Fruit fly (Drosophila melanogaster): ENCODE data around the gene CG33725.
A peak's percentile ranks its signal among the peaks of the same experiment; 100 is the strongest.

Gene CG33725

DNA sequence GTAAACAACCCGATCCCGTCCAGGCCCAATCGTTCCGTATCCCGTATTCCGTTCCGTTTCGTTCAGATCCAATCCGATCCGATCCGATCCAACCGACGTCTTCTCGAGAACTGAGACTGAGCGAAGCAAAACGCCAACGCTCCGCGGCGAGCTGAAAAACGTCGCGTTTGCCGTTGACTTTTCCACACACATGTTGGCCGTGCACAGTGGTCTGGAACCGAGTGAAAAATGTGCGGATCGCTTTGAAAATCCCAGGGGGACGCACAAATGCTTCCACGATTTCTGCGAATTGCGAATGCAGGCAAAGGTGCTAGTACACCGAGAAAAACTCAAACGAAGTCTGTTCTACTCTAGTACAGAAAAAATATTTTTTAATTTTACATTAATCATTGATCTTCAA lies 2.5 kb downstream of the CG33725 start, which contains the start of gene CG10663 (continued):
- peak; percentile 41; the same call in 1 of the 2 replicates for TF ChIP-seq Bgb (GFP tag; IDR thresholded peaks at IDR 0.05; ENCODE audit: partially characterized antibody)
- no peak for TF ChIP-seq sug (tag; optimal IDR thresholded peaks at IDR 0.05)
- TF ChIP-seq NK7.1 (GFP tag; optimal IDR thresholded peaks at IDR 0.05): no peak
- peak; percentile 8 for TF ChIP-seq eyg (GFP tag; optimal IDR thresholded peaks at IDR 0.05)
- TF ChIP-seq MBD-R2 (GFP tag; IDR thresholded peaks at IDR 0.05): 0 out of 2 replicates have a peak, but pooled peaks have one; percentile 10
- peak; percentile 9 for TF ChIP-seq CG2678 (tag; optimal IDR thresholded peaks at IDR 0.05)
- no peak for TF ChIP-seq D19B (GFP tag; optimal IDR thresholded peaks at IDR 0.05)
- TF ChIP-seq CG1024 (GFP tag; IDR thresholded peaks at IDR 0.05): 0 out of 2 replicates have a peak, but pooled peaks have one; percentile 16
- no peak for TF ChIP-seq aop (GFP tag; IDR thresholded peaks at IDR 0.05)
- no peak for TF ChIP-seq zen (tag; optimal IDR thresholded peaks at IDR 0.05)
- TF ChIP-seq her (GFP tag; optimal IDR thresholded peaks at IDR 0.05): no peak
- TF ChIP-seq zen2 (GFP tag; IDR thresholded peaks at IDR 0.05; ENCODE audit: partially characterized antibody): 0 out of 3 replicates have a peak, but pooled peaks have one; percentile 23
- TF ChIP-seq fd102C (GFP tag; optimal IDR thresholded peaks at IDR 0.05): no peak
- TF ChIP-seq Stat92E (GFP tag; optimal IDR thresholded peaks at IDR 0.05): peak in 1 of 3 experiments; percentile 32
- no peak for TF ChIP-seq CG8478 (optimal IDR thresholded peaks at IDR 0.05)
- TF ChIP-seq CG5245 (GFP tag; optimal IDR thresholded peaks at IDR 0.05): no peak
- TF ChIP-seq CG33557 (GFP tag; optimal IDR thresholded peaks at IDR 0.05): no peak
- TF ChIP-seq Hr51 (GFP tag; optimal IDR thresholded peaks at IDR 0.05): no peak
- no peak for TF ChIP-seq mirr (GFP tag; optimal IDR thresholded peaks at IDR 0.05)
- no peak for TF ChIP-seq Scr (GFP tag; IDR thresholded peaks at IDR 0.05; ENCODE audit: partially characterized antibody)
- no peak for TF ChIP-seq shn (GFP tag; optimal IDR thresholded peaks at IDR 0.05)
- TF ChIP-seq HmgZ (tag; optimal IDR thresholded peaks at IDR 0.05): no peak
- no peak for TF ChIP-seq CG31224 (GFP tag; IDR thresholded peaks at IDR 0.05)
- TF ChIP-seq CG17612 (GFP tag; IDR thresholded peaks at IDR 0.05): no peak
- no peak for TF ChIP-seq bowl (GFP tag; IDR thresholded peaks at IDR 0.05)
- peak; percentile 5 for TF ChIP-seq Dad (GFP tag; optimal IDR thresholded peaks at IDR 0.05)
- TF ChIP-seq nau (GFP tag; optimal IDR thresholded peaks at IDR 0.05): peak; percentile 5
- no peak for TF ChIP-seq ase (GFP tag; IDR thresholded peaks at IDR 0.05)
- TF ChIP-seq phol (tag; optimal IDR thresholded peaks at IDR 0.05): no peak
- no peak for TF ChIP-seq CG4854 (GFP tag; optimal IDR thresholded peaks at IDR 0.05)
- TF ChIP-seq ind (GFP tag; optimal IDR thresholded peaks at IDR 0.05): no peak
- peak; percentile 2 for TF ChIP-seq caup (GFP tag; optimal IDR thresholded peaks at IDR 0.05; ENCODE audit: severe bottlenecking)
- TF ChIP-seq lola (GFP tag; optimal IDR thresholded peaks at IDR 0.05): no peak
- no peak for TF ChIP-seq CG8290 (GFP tag; optimal IDR thresholded peaks at IDR 0.05)
- TF ChIP-seq CG8290 (tag; optimal IDR thresholded peaks at IDR 0.05): peak in 1 of 2 experiments; percentile 54
- no peak for TF ChIP-seq cas (GFP tag; IDR thresholded peaks at IDR 0.05)
- TF ChIP-seq br (optimal IDR thresholded peaks at IDR 0.05): no peak
- TF ChIP-seq stc (GFP tag; IDR thresholded peaks at IDR 0.05): peak; percentile 30; the same call in 1 of the 2 replicates
- TF ChIP-seq mld (GFP tag; IDR thresholded peaks at IDR 0.05; ENCODE audit: partially characterized antibody): peak; percentile 34; the same call in 1 of the 3 replicates
- TF ChIP-seq yki (optimal IDR thresholded peaks at IDR 0.05): no peak
- TF ChIP-seq ac (GFP tag; optimal IDR thresholded peaks at IDR 0.05): no peak
- no peak for TF ChIP-seq CG10274 (GFP tag; optimal IDR thresholded peaks at IDR 0.05)
- TF ChIP-seq chm (GFP tag; IDR thresholded peaks at IDR 0.05): peak; percentile 43; the same call in 1 of the 2 replicates
- no peak for TF ChIP-seq tio (GFP tag; optimal IDR thresholded peaks at IDR 0.05)
- TF ChIP-seq Chrac-16 (GFP tag; optimal IDR thresholded peaks at IDR 0.05): peak; percentile 6
- TF ChIP-seq MTF-1 (GFP tag; optimal IDR thresholded peaks at IDR 0.05; ENCODE audit: borderline replicate concordance): peak; percentile 14
- TF ChIP-seq gsb-n (tag; optimal IDR thresholded peaks at IDR 0.05): no peak
- TF ChIP-seq so (GFP tag; IDR thresholded peaks at IDR 0.05): peak; percentile 34; the same call in 1 of the 3 replicates
- peak; percentile 51; the same call in 1 of the 2 replicates for TF ChIP-seq tna (GFP tag; IDR thresholded peaks at IDR 0.05; ENCODE audit: partially characterized antibody)
- TF ChIP-seq CG4282 (GFP tag; optimal IDR thresholded peaks at IDR 0.05): peak; percentile 83
- no peak for TF ChIP-seq Ravus (GFP tag; IDR thresholded peaks at IDR 0.05)
